Fruit fly (Drosophila melanogaster) whole organism: Measurements from ENCODE around the gene CG12239.
A peak's percentile ranks its signal among the peaks of the same experiment; 100 is the strongest.

ENCODE experiments used
- CG8478 ChIP-seq: fragments of >200 bp; optimal IDR thresholded peaks from 2 replicates; lab custom pipeline; 2018; ENCODE audit warnings: inconsistent platforms
- Dll ChIP-seq: fragments of >200 bp; optimal IDR thresholded peaks from 2 replicates; lab custom pipeline; 2017
- EcR ChIP-seq, 2 experiments: fragments of >200 bp; optimal IDR thresholded peaks; 2 replicates each; lab custom pipeline; 2017; ENCODE audit warnings: missing biosample characterization in 2 of 2, missing genetic modification characterization in 2 of 2, missing genetic modification reagents in 2 of 2
- pan ChIP-seq: fragments of >200 bp; optimal IDR thresholded peaks from 2 replicates; lab custom pipeline; 2017
- psq ChIP-seq: fragments of >200 bp; optimal IDR thresholded peaks from 2 replicates; lab custom pipeline; 2017
- usp ChIP-seq: fragments of >200 bp; optimal IDR thresholded peaks from 2 replicates; lab custom pipeline; 2017; ENCODE audit warnings: missing biosample characterization, missing genetic modification characterization, mixed read lengths

The CG12239 gene

DNA sequence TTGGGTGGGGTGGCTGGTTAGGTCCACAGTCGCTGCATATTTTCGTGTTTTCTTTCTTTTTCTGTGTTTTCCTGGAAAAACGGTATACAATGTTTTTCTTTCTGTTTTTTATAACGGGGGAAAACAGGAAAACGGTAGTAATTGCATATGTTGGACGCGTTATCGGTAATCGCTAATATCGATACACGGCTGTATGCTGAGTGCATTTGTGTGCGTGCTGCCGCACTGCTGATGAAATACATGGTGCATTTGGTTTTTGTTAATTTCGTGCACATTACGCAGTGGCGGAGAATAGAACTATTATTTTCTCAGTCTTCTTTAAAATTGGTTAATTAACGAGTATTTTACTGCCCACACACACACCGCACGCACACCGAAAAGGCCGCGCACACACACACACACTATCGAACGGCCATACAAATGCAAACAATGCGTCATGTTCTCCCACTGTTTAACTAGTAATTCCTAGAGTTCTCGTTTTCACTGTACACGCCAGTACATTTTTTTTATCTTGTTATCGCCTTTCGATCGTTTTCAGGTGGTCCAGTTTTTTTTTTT lies 28.4 kb upstream of the CG12239 start:
- TF ChIP-seq EcR (GFP tag; optimal IDR thresholded peaks at IDR 0.05; lab: Kevin White, UChicago), result no peak
- no peak for TF ChIP-seq Dll (lab: Kevin White, UChicago)
- no peak for TF ChIP-seq CG8478 (lab: Kevin White, UChicago)
- no peak for TF ChIP-seq psq
- TF ChIP-seq usp (GFP tag; lab: Kevin White, UChicago), result no peak
- no peak for TF ChIP-seq pan (lab: Kevin White, UChicago)

- TF ChIP-seq pan (lab: Kevin White, UChicago), result no peak
- TF ChIP-seq CG8478 (lab: Kevin White, UChicago), result no peak
- TF ChIP-seq psq, result no peak
- TF ChIP-seq usp (GFP tag; lab: Kevin White, UChicago), result no peak
- TF ChIP-seq EcR (GFP tag; optimal IDR thresholded peaks at IDR 0.05; lab: Kevin White, UChicago), result no peak
- TF ChIP-seq Dll (lab: Kevin White, UChicago), result no peak
Measured at dm6 chrX:5764001-5764892, 27.7 kb upstream of the CG12239 start, which contains the start of the genes MAPk-Ak2 and CG42699. MAPk-Ak2 (minus strand) TSS chrX:5764203. CG42699 (plus strand) TSS chrX:5764553.

- TF ChIP-seq Dll (lab: Kevin White, UChicago), result no peak
- TF ChIP-seq usp (GFP tag; lab: Kevin White, UChicago), result no peak
- no peak for TF ChIP-seq pan (lab: Kevin White, UChicago)
- TF ChIP-seq CG8478 (lab: Kevin White, UChicago), result no peak
- TF ChIP-seq psq, result no peak
- no peak for TF ChIP-seq EcR (GFP tag; optimal IDR thresholded peaks at IDR 0.05; lab: Kevin White, UChicago)
Measured at dm6 chrX:5766732-5767131, 25.2 kb upstream of the CG12239 start.

dm6 chrX:5768602-5769251 lies 23.2 kb upstream of the CG12239 start:
- TF ChIP-seq psq (no peak), Dll (lab: Kevin White, UChicago) (no peak), CG8478 (lab: Kevin White, UChicago) (no peak), usp (GFP tag; lab: Kevin White, UChicago) (no peak), pan (lab: Kevin White, UChicago) (no peak), EcR (GFP tag; optimal IDR thresholded peaks at IDR 0.05; lab: Kevin White, UChicago) (no peak)

DNA sequence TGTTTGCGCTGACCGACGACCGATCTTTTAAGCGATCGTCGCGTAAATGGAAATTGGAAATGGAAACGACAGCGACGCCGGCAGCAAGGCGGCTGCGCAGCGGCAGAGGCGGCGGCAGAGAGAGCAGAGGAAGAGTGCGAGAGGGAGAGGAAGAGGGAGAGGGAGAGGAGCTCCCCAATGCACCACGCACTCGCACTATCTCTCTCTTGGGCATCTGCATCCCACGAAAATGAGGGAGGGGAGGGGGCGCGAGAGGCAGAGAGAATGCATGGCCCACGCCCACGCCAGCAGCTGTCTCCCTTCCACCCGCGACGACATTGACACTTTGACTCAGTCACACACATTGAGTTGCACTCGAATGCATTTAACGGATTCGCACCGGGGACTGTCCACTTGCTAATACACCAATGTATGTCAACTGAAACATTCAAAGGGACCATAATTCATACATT lies 21.2 kb upstream of the CG12239 start, which contains the start of gene CG3097:
CG3097 (minus strand) TSS at position 51 of the 452 bp plus-strand sequence.
- peak; percentile 5 for TF ChIP-seq Dll (lab: Kevin White, UChicago)
- TF ChIP-seq CG8478 (lab: Kevin White, UChicago), result no peak

dm6 chrX:5772409-5772808 lies 19.5 kb upstream of the CG12239 start:
- no peak for TF ChIP-seq CG8478 (lab: Kevin White, UChicago)
- no peak for TF ChIP-seq pan (lab: Kevin White, UChicago)
- no peak for TF ChIP-seq psq
- TF ChIP-seq EcR (GFP tag; optimal IDR thresholded peaks at IDR 0.05; lab: Kevin White, UChicago), result no peak
- TF ChIP-seq Dll (lab: Kevin White, UChicago), result no peak
- no peak for TF ChIP-seq usp (GFP tag; lab: Kevin White, UChicago)

DNA sequence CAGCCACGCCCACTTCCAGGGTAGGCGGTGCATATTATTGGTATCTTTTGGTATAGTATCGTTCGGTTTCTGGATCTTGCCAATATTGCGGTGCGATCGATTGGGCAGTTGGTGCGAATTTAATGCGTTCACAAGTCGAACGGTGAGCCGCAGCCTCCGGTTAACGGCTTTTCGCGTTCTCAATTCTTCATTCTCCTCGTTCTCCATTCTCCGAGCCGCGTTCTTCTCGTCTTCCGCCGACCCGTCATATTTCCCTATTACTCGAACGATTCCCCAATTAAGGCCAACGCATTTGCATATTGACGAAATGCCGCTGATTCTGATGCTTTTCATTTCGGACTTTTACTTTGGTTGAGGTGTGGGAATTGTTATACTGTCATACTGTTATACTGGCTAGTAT lies 15.4 kb upstream of the CG12239 start, which contains the start of gene CG42264:
CG42264 (minus strand) TSS at position 101 of the 400 bp plus-strand sequence.
- TF ChIP-seq psq (no peak), usp (GFP tag; lab: Kevin White, UChicago) (no peak), Dll (lab: Kevin White, UChicago) (no peak), EcR (GFP tag; optimal IDR thresholded peaks at IDR 0.05; lab: Kevin White, UChicago) (no peak), pan (lab: Kevin White, UChicago) (no peak), CG8478 (lab: Kevin White, UChicago) (no peak)

DNA sequence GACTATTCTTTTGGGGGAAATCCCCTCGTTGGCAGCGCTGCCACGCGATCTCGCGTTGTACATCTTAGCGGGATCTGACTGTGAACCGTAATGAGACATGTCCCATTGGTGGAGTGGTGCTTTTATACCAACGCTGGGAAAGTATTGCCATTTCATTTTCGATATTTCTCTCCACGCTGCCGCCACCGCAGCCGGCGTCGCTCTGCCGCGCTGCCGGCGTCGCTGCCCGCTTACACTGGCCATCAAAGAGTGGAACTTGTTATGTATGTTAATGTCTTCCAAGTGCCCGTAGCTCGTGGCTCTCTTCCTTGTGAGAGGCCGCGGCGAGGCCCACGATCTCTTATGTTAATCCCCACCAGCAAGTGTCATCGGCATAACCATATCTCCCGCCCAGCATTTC lies 10.4 kb upstream of the CG12239 start, which contains the start of gene CG3108:
CG3108 (minus strand) TSS at position 101 of the 400 bp plus-strand sequence.
- TF ChIP-seq CG8478 (lab: Kevin White, UChicago), result no peak
- TF ChIP-seq usp (GFP tag; lab: Kevin White, UChicago), result no peak
- no peak for TF ChIP-seq psq
- no peak for TF ChIP-seq Dll (lab: Kevin White, UChicago)
- TF ChIP-seq pan (lab: Kevin White, UChicago), result no peak
- no peak for TF ChIP-seq EcR (GFP tag; optimal IDR thresholded peaks at IDR 0.05; lab: Kevin White, UChicago)

dm6 chrX:5783260-5784040 lies 8.5 kb upstream of the CG12239 start:
- no peak for TF ChIP-seq usp (GFP tag; lab: Kevin White, UChicago)
- no peak for TF ChIP-seq Dll (lab: Kevin White, UChicago)
- TF ChIP-seq CG8478 (lab: Kevin White, UChicago), result no peak
- TF ChIP-seq psq, result no peak
- no peak for TF ChIP-seq EcR (GFP tag; optimal IDR thresholded peaks at IDR 0.05; lab: Kevin White, UChicago)
- TF ChIP-seq pan (lab: Kevin White, UChicago), result no peak

dm6 chrX:5786559-5786958 lies 5.4 kb upstream of the CG12239 start:
- no peak for TF ChIP-seq EcR (GFP tag; optimal IDR thresholded peaks at IDR 0.05; lab: Kevin White, UChicago)
